Worm (Caenorhabditis elegans): ENCODE measurements around the gene srj-22.
A peak's percentile ranks its signal among the peaks of the same experiment; 100 is the strongest.

The srj-22 gene

DNA sequence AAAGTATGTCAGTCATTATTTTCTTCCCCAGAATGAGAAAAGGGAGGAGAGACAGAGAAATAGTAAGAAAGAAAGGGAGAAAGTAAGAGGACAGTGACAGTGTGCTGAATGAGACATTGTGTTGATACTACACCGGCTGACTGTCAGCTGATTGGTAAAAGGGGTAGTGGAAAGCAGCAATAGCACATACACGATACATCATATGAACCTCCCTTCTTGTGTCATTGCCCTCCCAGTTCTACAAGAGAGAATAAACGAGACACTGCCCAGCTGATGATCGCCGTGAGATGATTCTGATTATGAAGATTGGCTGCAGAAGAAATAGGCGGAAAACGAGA lies 23.7 kb downstream of the srj-22 start (continued):
- TF ChIP-seq ceh-82 (tag; optimal IDR thresholded peaks at IDR 0.05) (no peak), ceh-88 (GFP tag; IDR thresholded peaks at IDR 0.05) (no peak), lin-14 (GFP tag; optimal IDR thresholded peaks at IDR 0.05) (peak; percentile 92), snpc-4 (tag; optimal IDR thresholded peaks at IDR 0.05) (peak; percentile 66), nhr-12 (tag; optimal IDR thresholded peaks at IDR 0.05) (no peak), zag-1 (tag; optimal IDR thresholded peaks at IDR 0.05) (no peak), unc-30 (tag; optimal IDR thresholded peaks at IDR 0.05) (no peak), egl-13 (tag; optimal IDR thresholded peaks at IDR 0.05) (no peak), fkh-4 (tag; optimal IDR thresholded peaks at IDR 0.05; ENCODE audit: borderline replicate concordance) (no peak), rnt-1 (tag; optimal IDR thresholded peaks at IDR 0.05) (peak; percentile 72), hlh-4 (tag; optimal IDR thresholded peaks at IDR 0.05) (no peak), ceh-63 (GFP tag; optimal IDR thresholded peaks at IDR 0.05) (no peak), mef-2 (tag; optimal IDR thresholded peaks at IDR 0.05) (no peak), nhr-77 (tag; optimal IDR thresholded peaks at IDR 0.05) (no peak), blmp-1 (tag; optimal IDR thresholded peaks at IDR 0.05) (peak; percentile 95), efl-3 (GFP tag; optimal IDR thresholded peaks at IDR 0.05) (no peak), elt-3 (tag; optimal IDR thresholded peaks at IDR 0.05) (peak in 2 of 6 experiments; percentile 88 to 89), hlh-17 (GFP tag; optimal IDR thresholded peaks at IDR 0.05; ENCODE audit: borderline replicate concordance) (no peak), efl-1 (optimal IDR thresholded peaks at IDR 0.05) (peak; percentile 35 to 44), efl-1 (GFP tag; optimal IDR thresholded peaks at IDR 0.05 in 1 of 2) (peak; percentile 37 to 94), lin-13 (GFP tag; optimal IDR thresholded peaks at IDR 0.05) (peak; percentile 60), fkh-10 (GFP tag; optimal IDR thresholded peaks at IDR 0.05) (no peak), mdl-1 (tag; optimal IDR thresholded peaks at IDR 0.05) (peak in 1 of 2 experiments; percentile 97), zip-4 (GFP tag; optimal IDR thresholded peaks at IDR 0.05) (peak; percentile 1), nhr-84 (tag; optimal IDR thresholded peaks at IDR 0.05) (no peak), ama-1 (optimal IDR thresholded peaks at IDR 0.05) (peak; percentile 64), lin-39 (tag; optimal IDR thresholded peaks at IDR 0.05) (peak; percentile 20), skn-1 (tag; optimal IDR thresholded peaks at IDR 0.05) (peak; percentile 36), hpl-2 (GFP tag; optimal IDR thresholded peaks at IDR 0.05) (peak; percentile 59), dpl-1 (GFP tag; optimal IDR thresholded peaks at IDR 0.05) (peak; percentile 29 to 63 (median 30)), sptf-1 (tag; optimal IDR thresholded peaks at IDR 0.05) (no peak), lin-15B (tag; optimal IDR thresholded peaks at IDR 0.05) (no peak), nhr-19 (GFP tag; conservative IDR thresholded peaks at IDR 0.05) (peak; percentile 80), sox-4 (tag; optimal IDR thresholded peaks at IDR 0.05) (peak; percentile 72), unc-62 (GFP tag; optimal IDR thresholded peaks at IDR 0.05) (no peak), pax-3 (tag; optimal IDR thresholded peaks at IDR 0.05) (peak; percentile 76), elt-2 (tag; optimal IDR thresholded peaks at IDR 0.05) (peak; percentile 53), ceh-90 (tag; optimal IDR thresholded peaks at IDR 0.05) (no peak), nhr-47 (tag; optimal IDR thresholded peaks at IDR 0.05) (peak; percentile 67), nhr-71 (tag; optimal IDR thresholded peaks at IDR 0.05) (peak; percentile 92), C04F5.9 (tag; optimal IDR thresholded peaks at IDR 0.05) (no peak)

DNA sequence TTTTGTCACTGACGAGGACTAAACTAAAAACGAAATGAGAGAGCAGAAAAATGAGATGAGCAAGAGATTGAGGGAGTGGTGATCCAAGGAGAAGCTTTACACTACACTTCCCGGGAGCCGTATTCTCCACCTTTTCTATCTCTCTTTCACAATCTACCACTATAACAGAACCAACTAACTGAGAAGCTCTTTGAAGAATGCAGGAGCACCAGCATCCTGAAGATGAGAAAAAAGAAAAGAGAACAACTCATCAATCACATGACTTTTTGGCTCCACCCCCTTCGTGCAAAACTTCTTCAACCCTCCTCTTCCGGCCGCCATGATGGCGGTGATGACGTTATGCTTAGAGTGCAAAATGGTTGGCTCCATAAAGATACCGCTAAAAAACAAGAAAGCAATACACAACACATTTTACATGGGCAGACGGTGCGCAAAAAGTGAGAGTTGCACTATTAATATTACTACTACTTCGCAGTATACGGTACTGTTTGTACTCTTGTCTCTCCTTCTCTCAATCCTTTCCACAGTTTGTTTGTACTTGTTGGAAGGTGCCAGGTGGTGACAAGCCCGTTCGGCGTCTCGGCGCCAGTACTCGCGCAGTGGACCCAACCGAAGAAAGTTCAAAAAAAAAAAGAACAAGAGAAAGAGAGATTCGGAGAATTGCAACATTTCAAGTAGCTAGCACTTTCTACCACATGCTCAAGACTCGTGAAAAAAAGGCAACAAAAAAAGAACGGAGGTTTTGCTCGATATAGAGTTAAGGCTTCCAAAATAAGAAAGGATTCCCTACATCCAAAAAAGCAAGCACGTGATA lies 24.3 kb downstream of the srj-22 start:
- TF ChIP-seq xbp-1 (tag; optimal IDR thresholded peaks at IDR 0.05) (peak; percentile 14), mep-1 (tag; optimal IDR thresholded peaks at IDR 0.05) (no peak), lin-13 (GFP tag; optimal IDR thresholded peaks at IDR 0.05) (no peak), unc-30 (tag; optimal IDR thresholded peaks at IDR 0.05) (no peak), zag-1 (tag; optimal IDR thresholded peaks at IDR 0.05) (no peak), snu-23 (GFP tag; optimal IDR thresholded peaks at IDR 0.05) (peak; percentile 21), tbx-2 (tag; optimal IDR thresholded peaks at IDR 0.05) (no peak), skn-1 (tag; optimal IDR thresholded peaks at IDR 0.05) (peak; percentile 6), blmp-1 (tag; optimal IDR thresholded peaks at IDR 0.05) (no peak), nhr-71 (tag; optimal IDR thresholded peaks at IDR 0.05) (peak; percentile 65), ama-1 (optimal IDR thresholded peaks at IDR 0.05) (peak; percentile 16), snpc-4 (tag; optimal IDR thresholded peaks at IDR 0.05) (no peak), zip-4 (GFP tag; optimal IDR thresholded peaks at IDR 0.05) (no peak), ceh-8 (GFP tag; optimal IDR thresholded peaks at IDR 0.05) (no peak), nhr-19 (GFP tag; conservative IDR thresholded peaks at IDR 0.05) (peak; percentile 52), rnt-1 (tag; optimal IDR thresholded peaks at IDR 0.05) (peak; percentile 82), lsy-2 (tag; optimal IDR thresholded peaks at IDR 0.05) (peak in 1 of 2 experiments; percentile 44), unc-86 (tag; optimal IDR thresholded peaks at IDR 0.05) (no peak), mdl-1 (tag; optimal IDR thresholded peaks at IDR 0.05) (peak in 1 of 2 experiments; percentile 24), fos-1 (tag; optimal IDR thresholded peaks at IDR 0.05) (no peak), sup-37 (GFP tag; optimal IDR thresholded peaks at IDR 0.05) (peak; percentile 12), hlh-4 (tag; optimal IDR thresholded peaks at IDR 0.05) (no peak), hlh-17 (GFP tag; optimal IDR thresholded peaks at IDR 0.05; ENCODE audit: borderline replicate concordance) (no peak)

Data from whole organism, L1 larva.